Fruit fly (Drosophila melanogaster) whole organism, prepupa: ENCODE results near the gene CG15891.
A peak's percentile ranks its signal among the peaks of the same experiment; 100 is the strongest.

ENCODE experiments used
- Blimp-1 ChIP-seq: fragments of 200-800 bp; sonication (Bioruptor generic); optimal IDR thresholded peaks from 3 replicates; lab custom pipeline; 2017; ENCODE audit warnings: missing biosample characterization, missing genetic modification characterization, mild to moderate bottlenecking, moderate library complexity, missing genetic modification reagents
- CG10631 ChIP-seq: fragments of 200-800 bp; sonication (Bioruptor generic); optimal IDR thresholded peaks from 2 replicates; lab custom pipeline; 2016; ENCODE audit warnings: missing biosample characterization, missing genetic modification characterization
- CG11762 ChIP-seq: fragments of 200-800 bp; sonication (Bioruptor generic); optimal IDR thresholded peaks from 3 replicates; lab custom pipeline; 2016; ENCODE audit warnings: missing biosample characterization, missing genetic modification characterization; ENCODE audit not compliant: insufficient read depth
- CG11902 ChIP-seq: fragments of 200-800 bp; sonication (Bioruptor generic); optimal IDR thresholded peaks from 3 replicates; lab custom pipeline; 2016; ENCODE audit warnings: missing biosample characterization, missing genetic modification characterization
- CG31627 ChIP-seq: fragments of 200-800 bp; sonication (Bioruptor generic); optimal IDR thresholded peaks from 3 replicates; lab custom pipeline; 2016; ENCODE audit warnings: missing biosample characterization, missing genetic modification characterization
- CG32006 ChIP-seq: fragments of 200-800 bp; sonication (Bioruptor generic); optimal IDR thresholded peaks from 3 replicates; lab custom pipeline; 2017; ENCODE audit warnings: missing biosample characterization, mild to moderate bottlenecking, missing genetic modification characterization
- CG34406 ChIP-seq: fragments of 200-800 bp; sonication (Bioruptor generic); optimal IDR thresholded peaks from 3 replicates; lab custom pipeline; 2016; ENCODE audit warnings: missing biosample characterization, missing genetic modification characterization
- CG3919 ChIP-seq: fragments of 200-800 bp; sonication (Bioruptor generic); optimal IDR thresholded peaks from 3 replicates; lab custom pipeline; 2016; ENCODE audit warnings: missing biosample characterization, missing genetic modification characterization
- CG4318 ChIP-seq: fragments of 200-800 bp; sonication (Bioruptor generic); optimal IDR thresholded peaks from 3 replicates; lab custom pipeline; 2017; ENCODE audit warnings: missing biosample characterization, mild to moderate bottlenecking, missing genetic modification characterization
- CG6163 ChIP-seq: fragments of 200-800 bp; sonication (Bioruptor generic); IDR thresholded peaks from 3 replicates; pipeline ENCODE4 v1.3.6; 2022; ENCODE audit warnings: missing biosample characterization, missing genetic modification characterization
- CG6276 ChIP-seq: fragments of 200-800 bp; sonication (Bioruptor generic); optimal IDR thresholded peaks from 2 replicates; lab custom pipeline; 2017; ENCODE audit warnings: missing biosample characterization, mild to moderate bottlenecking, missing genetic modification characterization
- CG6792 ChIP-seq: fragments of 200-800 bp; sonication (Bioruptor generic); optimal IDR thresholded peaks from 3 replicates; lab custom pipeline; 2016; ENCODE audit warnings: missing biosample characterization, missing genetic modification characterization
- CG6808 ChIP-seq: fragments of 200-800 bp; sonication (Bioruptor generic); optimal IDR thresholded peaks from 3 replicates; lab custom pipeline; 2017; ENCODE audit warnings: missing biosample characterization, missing genetic modification characterization, mild to moderate bottlenecking, moderate library complexity, missing genetic modification reagents
- CG6854 ChIP-seq: fragments of 200-800 bp; sonication (Bioruptor generic); optimal IDR thresholded peaks from 2 replicates; lab custom pipeline; 2017; ENCODE audit warnings: missing biosample characterization, mild to moderate bottlenecking, missing genetic modification characterization
- CG7368 ChIP-seq: fragments of 200-800 bp; sonication (Bioruptor generic); optimal IDR thresholded peaks from 3 replicates; lab custom pipeline; 2016; ENCODE audit warnings: missing biosample characterization, missing genetic modification characterization
- CG8119 ChIP-seq: fragments of 200-800 bp; sonication (Bioruptor generic); IDR thresholded peaks from 3 replicates; pipeline ENCODE4 v1.3.6; 2022; ENCODE audit warnings: missing biosample characterization, missing genetic modification characterization
- CG8319 ChIP-seq: fragments of 200-800 bp; sonication (Bioruptor generic); optimal IDR thresholded peaks from 3 replicates; lab custom pipeline; 2016; ENCODE audit warnings: missing biosample characterization, missing genetic modification characterization
- CG8632 ChIP-seq: fragments of 200-800 bp; sonication (Bioruptor generic); optimal IDR thresholded peaks from 3 replicates; lab custom pipeline; 2016; ENCODE audit warnings: missing biosample characterization, missing genetic modification characterization
- CG9139 ChIP-seq: fragments of 200-800 bp; sonication (Bioruptor generic); optimal IDR thresholded peaks from 3 replicates; lab custom pipeline; 2017; ENCODE audit warnings: missing biosample characterization, mild to moderate bottlenecking, missing genetic modification characterization
- Eip75B ChIP-seq: fragments of 200-800 bp; sonication (Bioruptor generic); optimal IDR thresholded peaks from 3 replicates; lab custom pipeline; 2016; ENCODE audit warnings: missing biosample characterization, missing genetic modification characterization
- Eip78C ChIP-seq: fragments of 200-800 bp; sonication (Bioruptor generic); peaks from one replicate; lab custom pipeline; 2016; ENCODE audit warnings: missing biosample characterization, missing genetic modification characterization
- Eip93F ChIP-seq: fragments of 200-800 bp; sonication (Bioruptor generic); optimal IDR thresholded peaks from 2 replicates; lab custom pipeline; 2016; ENCODE audit warnings: missing biosample characterization, mild to moderate bottlenecking, missing genetic modification characterization
- Ets21C ChIP-seq: fragments of 200-800 bp; sonication (Bioruptor generic); optimal IDR thresholded peaks from 3 replicates; lab custom pipeline; 2016; ENCODE audit warnings: missing biosample characterization, missing genetic modification characterization
- Gug ChIP-seq: fragments of 200-800 bp; sonication (Bioruptor generic); IDR thresholded peaks from 2 replicates; pipeline ENCODE4 v1.3.6; 2022; ENCODE audit warnings: missing biosample characterization, missing genetic modification characterization
- Hr39 ChIP-seq: fragments of 200-800 bp; sonication (Bioruptor generic); optimal IDR thresholded peaks from 2 replicates; lab custom pipeline; 2016; ENCODE audit warnings: missing biosample characterization, missing genetic modification characterization
- Lpt ChIP-seq: fragments of 200-800 bp; sonication (Bioruptor generic); optimal IDR thresholded peaks from 3 replicates; lab custom pipeline; 2016; ENCODE audit warnings: missing biosample characterization, missing genetic modification characterization
- Met ChIP-seq: fragments of 200-800 bp; sonication (Bioruptor generic); optimal IDR thresholded peaks from 3 replicates; lab custom pipeline; 2016; ENCODE audit warnings: missing biosample characterization, missing genetic modification characterization
- Sox14 ChIP-seq: fragments of 200-800 bp; sonication (Bioruptor generic); optimal IDR thresholded peaks from 3 replicates; lab custom pipeline; 2016; ENCODE audit warnings: missing biosample characterization, missing genetic modification characterization
- achi ChIP-seq: fragments of 200-800 bp; sonication (Bioruptor generic); optimal IDR thresholded peaks from 3 replicates; lab custom pipeline; 2016; ENCODE audit warnings: missing biosample characterization, missing genetic modification characterization
- cyc ChIP-seq: fragments of 200-800 bp; sonication (Bioruptor generic); optimal IDR thresholded peaks from 3 replicates; lab custom pipeline; 2016; ENCODE audit warnings: missing biosample characterization, missing genetic modification characterization
- dac ChIP-seq: fragments of 200-800 bp; sonication (Bioruptor generic); optimal IDR thresholded peaks from 2 replicates; lab custom pipeline; 2017; ENCODE audit warnings: missing biosample characterization, mild to moderate bottlenecking, missing genetic modification characterization
- dsx ChIP-seq: fragments of 200-800 bp; optimal IDR thresholded peaks from 3 replicates; lab custom pipeline; 2019; ENCODE audit warnings: missing biosample characterization, mild to moderate bottlenecking, missing genetic modification characterization, moderate library complexity; ENCODE audit not compliant: poor library complexity, severe bottlenecking
- eg ChIP-seq: fragments of 200-800 bp; sonication (Bioruptor generic); IDR thresholded peaks from 3 replicates; pipeline ENCODE4 v1.3.6; 2022; ENCODE audit warnings: missing biosample characterization, missing genetic modification characterization
- esn ChIP-seq: fragments of 200-800 bp; sonication (Bioruptor generic); optimal IDR thresholded peaks from 2 replicates; lab custom pipeline; 2016; ENCODE audit warnings: missing biosample characterization, mild to moderate bottlenecking, missing genetic modification characterization, moderate library complexity
- fd85E ChIP-seq: fragments of 200-800 bp; sonication (Bioruptor generic); optimal IDR thresholded peaks from 3 replicates; lab custom pipeline; 2016; ENCODE audit warnings: missing biosample characterization, missing genetic modification characterization
- fkh ChIP-seq: fragments of 200-800 bp; sonication (Bioruptor generic); optimal IDR thresholded peaks from 3 replicates; lab custom pipeline; 2017; ENCODE audit warnings: missing biosample characterization, mild to moderate bottlenecking, missing genetic modification characterization, moderate library complexity
- net ChIP-seq: fragments of 200-800 bp; sonication (Bioruptor generic); optimal IDR thresholded peaks from 3 replicates; lab custom pipeline; 2016; ENCODE audit warnings: missing biosample characterization, missing genetic modification characterization
- salr ChIP-seq, 2 experiments: fragments of 200-800 bp; sonication (Bioruptor generic); optimal IDR thresholded peaks; 3 replicates each; lab custom pipeline; 2016 to 2018; ENCODE audit warnings: missing biosample characterization in 2 of 2, missing genetic modification characterization in 2 of 2, mild to moderate bottlenecking in 1 of 2
- spab ChIP-seq: fragments of 200-800 bp; sonication (Bioruptor generic); optimal IDR thresholded peaks from 2 replicates; lab custom pipeline; 2017; ENCODE audit warnings: missing biosample characterization, mild to moderate bottlenecking, missing genetic modification characterization, missing genetic modification reagents
- ss ChIP-seq, 2 experiments: fragments of 200-800 bp; sonication (Bioruptor generic); optimal IDR thresholded peaks; 2 replicates in 1 of 2; 3 replicates in 1 of 2; lab custom pipeline; 2017 to 2018; ENCODE audit warnings: mild to moderate bottlenecking in 2 of 2, missing biosample characterization in 2 of 2, missing genetic modification characterization in 2 of 2, moderate library complexity in 1 of 2
- svp ChIP-seq: fragments of 200-800 bp; sonication (Bioruptor generic); peaks from one replicate; lab custom pipeline; 2016; ENCODE audit warnings: missing biosample characterization, missing genetic modification characterization
- topi ChIP-seq: fragments of 200-800 bp; sonication (Bioruptor generic); optimal IDR thresholded peaks from 3 replicates; lab custom pipeline; 2016; ENCODE audit warnings: missing biosample characterization, missing genetic modification characterization
- vri ChIP-seq: fragments of 200-800 bp; sonication (Bioruptor generic); optimal IDR thresholded peaks from 3 replicates; lab custom pipeline; 2016; ENCODE audit warnings: missing biosample characterization, mild to moderate bottlenecking, missing genetic modification characterization

CG15891 gene

dm6 chrX:6279629-6280073 is 15.5 kb downstream of the CG15891 start, which contains the start of gene Ubi-p5E:
Gene Ubi-p5E, minus strand, starts transcription at chrX:6279647.
- TF ChIP-seq fkh: peak; percentile 55
- TF ChIP-seq Eip93F (GFP tag; lab: Kevin White, UChicago): peak; percentile 12
- peak; percentile 25 for TF ChIP-seq Eip78C (GFP tag; lab: Kevin White, UChicago)
- TF ChIP-seq eg (GFP tag; lab: Robert Waterston, UW): no peak
- TF ChIP-seq CG4318: no peak
- no peak for TF ChIP-seq CG32006 (GFP tag; lab: Kevin White, UChicago)
- TF ChIP-seq dsx (GFP tag; lab: Kevin White, UChicago): no peak
- peak in 1 of 2 experiments; percentile 11 for TF ChIP-seq ss (GFP tag; optimal IDR thresholded peaks at IDR 0.05; lab: Kevin White, UChicago)

- TF ChIP-seq topi (GFP tag; lab: Kevin White, UChicago) (peak; percentile 56), achi (peak; percentile 33), CG6792 (GFP tag; lab: Kevin White, UChicago) (no peak), CG10631 (GFP tag; lab: Kevin White, UChicago) (no peak), Eip75B (GFP tag; lab: Kevin White, UChicago) (peak; percentile 27), Sox14 (GFP tag; lab: Kevin White, UChicago) (peak; percentile 52), Eip78C (GFP tag; lab: Kevin White, UChicago) (peak; percentile 72), Blimp-1 (GFP tag; lab: Kevin White, UChicago) (peak; percentile 2), cyc (peak; percentile 6), ss (GFP tag; optimal IDR thresholded peaks at IDR 0.05; lab: Kevin White, UChicago) (peak in 1 of 2 experiments; percentile 22), CG6163 (GFP tag; lab: Robert Waterston, UW) (no peak), CG8632 (peak; percentile 4), dsx (GFP tag; lab: Kevin White, UChicago) (peak; percentile 10), svp (GFP tag; lab: Kevin White, UChicago) (peak; percentile 79), net (GFP tag; lab: Kevin White, UChicago) (peak; percentile 7), Hr39 (GFP tag; lab: Kevin White, UChicago) (no peak), esn (GFP tag; lab: Kevin White, UChicago) (peak; percentile 45), CG8119 (GFP tag; lab: Robert Waterston, UW) (peak; percentile 27; the same call in 1 of the 3 replicates), CG3919 (GFP tag; lab: Kevin White, UChicago) (peak; percentile 40), Met (GFP tag; lab: Kevin White, UChicago) (peak; percentile 34), CG6276 (no peak)
Observed at dm6 chrX:6278879-6279628, 16.1 kb downstream of the CG15891 start.

dm6 chrX:6276590-6276989 is 18.6 kb downstream of the CG15891 start, which contains the start of gene CG3566:
Gene CG3566, minus strand, starts transcription at chrX:6276724.
- TF ChIP-seq Eip93F (GFP tag; lab: Kevin White, UChicago): no peak
- TF ChIP-seq dsx (GFP tag; lab: Kevin White, UChicago): peak; percentile 0
- TF ChIP-seq CG3919 (GFP tag; lab: Kevin White, UChicago): no peak
- TF ChIP-seq dac (GFP tag; lab: Kevin White, UChicago): no peak
- TF ChIP-seq CG10631 (GFP tag; lab: Kevin White, UChicago): no peak
- no peak for TF ChIP-seq CG6808 (GFP tag; lab: Kevin White, UChicago)
- no peak for TF ChIP-seq fkh
- TF ChIP-seq Gug (GFP tag; lab: Robert Waterston, UW): no peak
- no peak for TF ChIP-seq salr (GFP tag; optimal IDR thresholded peaks at IDR 0.05; lab: Kevin White, UChicago)
- peak; percentile 16 for TF ChIP-seq vri (GFP tag; lab: Kevin White, UChicago)
- no peak for TF ChIP-seq CG9139 (GFP tag; lab: Kevin White, UChicago)
- no peak for TF ChIP-seq CG11902 (GFP tag; lab: Kevin White, UChicago)
- no peak for TF ChIP-seq cyc
- TF ChIP-seq Blimp-1 (GFP tag; lab: Kevin White, UChicago): no peak
- TF ChIP-seq Sox14 (GFP tag; lab: Kevin White, UChicago): peak; percentile 12
- no peak for TF ChIP-seq fd85E (GFP tag; lab: Kevin White, UChicago)
- TF ChIP-seq Met (GFP tag; lab: Kevin White, UChicago): no peak
- no peak for TF ChIP-seq CG7368 (GFP tag; lab: Kevin White, UChicago)
- no peak for TF ChIP-seq CG6854 (GFP tag; lab: Kevin White, UChicago)
- TF ChIP-seq Ets21C (GFP tag; lab: Kevin White, UChicago): no peak
- TF ChIP-seq Lpt (GFP tag; lab: Kevin White, UChicago): no peak
- no peak for TF ChIP-seq eg (GFP tag; lab: Robert Waterston, UW)
- TF ChIP-seq CG8632: no peak
- TF ChIP-seq svp (GFP tag; lab: Kevin White, UChicago): peak; percentile 52
- no peak for TF ChIP-seq CG6163 (GFP tag; lab: Robert Waterston, UW)
- TF ChIP-seq Eip78C (GFP tag; lab: Kevin White, UChicago): peak; percentile 63
- TF ChIP-seq CG31627 (GFP tag; lab: Kevin White, UChicago): no peak
- TF ChIP-seq CG6276: no peak
- TF ChIP-seq CG8119 (GFP tag; lab: Robert Waterston, UW): no peak
- no peak for TF ChIP-seq spab (GFP tag; lab: Kevin White, UChicago)
- no peak for TF ChIP-seq CG34406 (GFP tag; lab: Kevin White, UChicago)
- TF ChIP-seq esn (GFP tag; lab: Kevin White, UChicago): peak; percentile 21
- TF ChIP-seq CG11762: no peak
- TF ChIP-seq CG8319 (GFP tag; lab: Kevin White, UChicago): no peak
